Fruit fly (Drosophila melanogaster): ENCODE measurements around the gene CG9581.
"Not testable (repeated sequence)": the region's sequence is repeated elsewhere in the genome, so short reads cannot be mapped to it uniquely, and the experiment has no call there.

DNA sequence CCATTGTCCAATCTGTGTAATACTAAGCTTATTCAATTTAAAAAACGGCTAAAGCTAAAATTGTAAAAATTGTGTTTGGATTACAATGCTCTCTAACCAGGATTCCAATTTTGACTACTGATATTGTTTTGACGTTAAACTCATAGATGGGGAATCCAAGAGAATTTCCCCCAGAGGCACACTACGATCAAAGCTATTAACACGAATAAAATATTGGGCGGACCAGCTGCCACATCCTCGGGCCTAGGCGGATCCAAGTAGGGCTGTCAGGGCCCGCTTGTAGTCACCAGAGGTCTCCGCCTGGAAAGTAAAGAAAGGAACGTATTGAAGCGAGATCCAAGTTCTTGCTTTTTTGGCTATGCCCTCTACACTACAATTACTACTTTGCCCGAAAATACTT lies 32.1 kb upstream of the CG9581 start, which contains the start of gene SdicA:
- TF ChIP-seq Dif (GFP tag; optimal IDR thresholded peaks at IDR 0.05; ENCODE audit: partially characterized antibody); N (GFP tag; optimal IDR thresholded peaks at IDR 0.05); Myc (optimal IDR thresholded peaks at IDR 0.05); usp (GFP tag; optimal IDR thresholded peaks at IDR 0.05); psq (GFP tag; optimal IDR thresholded peaks at IDR 0.05); br (GFP tag; optimal IDR thresholded peaks at IDR 0.05); Jra (GFP tag; optimal IDR thresholded peaks at IDR 0.05); Hr83 (GFP tag; optimal IDR thresholded peaks at IDR 0.05; ENCODE audit: poor library complexity, severe bottlenecking); pan (optimal IDR thresholded peaks at IDR 0.05); sv (GFP tag; optimal IDR thresholded peaks at IDR 0.05); Mio (GFP tag; optimal IDR thresholded peaks at IDR 0.05); h (GFP tag; optimal IDR thresholded peaks at IDR 0.05); GATAd (GFP tag; optimal IDR thresholded peaks at IDR 0.05); Hnf4 (GFP tag; optimal IDR thresholded peaks at IDR 0.05): not testable (repeated sequence)
